Worm (Caenorhabditis elegans) whole organism, L2 larva: ENCODE results near the gene dnj-15.
A peak's percentile ranks its signal among the peaks of the same experiment; 100 is the strongest.

Experiments
- R02D3.7 ChIP-seq: fragments of 150-350 bp; optimal IDR thresholded peaks from 2 replicates; lab custom pipeline; 2014; ENCODE audit warnings: missing biosample characterization, missing genetic modification characterization
- fos-1 ChIP-seq: fragments of 150-350 bp; optimal IDR thresholded peaks from 2 replicates; lab custom pipeline; 2014; ENCODE audit warnings: missing biosample characterization, missing genetic modification characterization
- nhr-12 ChIP-seq: fragments of 150-350 bp; optimal IDR thresholded peaks from 2 replicates; lab custom pipeline; 2014; ENCODE audit warnings: missing biosample characterization, missing genetic modification characterization

- TF ChIP-seq fos-1 (peak; percentile 70), R02D3.7 (tag; lab: Kevin White, UChicago) (no peak), nhr-12 (tag; lab: Kevin White, UChicago) (no peak)
These were observed 39.2 kb downstream of the dnj-15 start for ce11 chrIV:4215349-4215748.
